Worm (Caenorhabditis elegans) whole organism, L1 larva: ENCODE data around the gene Y82E9BL.5.

Experiments used
- C04F5.9 ChIP-seq: sonication (generic microtip); optimal IDR thresholded peaks from 2 replicates; lab custom pipeline; 2016; ENCODE audit warnings: missing genetic modification characterization, missing compliant biosample characterization
- alr-1 ChIP-seq: fragments of 200-800 bp; sonication (Bioruptor generic); optimal IDR thresholded peaks from 2 replicates; lab custom pipeline; 2018; ENCODE audit warnings: borderline replicate concordance, mild to moderate bottlenecking, missing genetic modification characterization, missing compliant biosample characterization
- aly-2 ChIP-seq: fragments of 150-350 bp; optimal IDR thresholded peaks from 2 replicates; lab custom pipeline; 2014; ENCODE audit warnings: missing biosample characterization, missing genetic modification characterization
- ceh-63 ChIP-seq: fragments of 200-800 bp; sonication (Bioruptor generic); optimal IDR thresholded peaks from 2 replicates; lab custom pipeline; 2018; ENCODE audit warnings: mild to moderate bottlenecking, missing genetic modification characterization, missing compliant biosample characterization
- ceh-88 ChIP-seq: fragments of 200-800 bp; sonication (Bioruptor generic); IDR thresholded peaks from 2 replicates; pipeline ENCODE4 v1.3.6; 2022; ENCODE audit warnings: missing genetic modification characterization, missing compliant biosample characterization
- ceh-90 ChIP-seq: sonication (generic microtip); optimal IDR thresholded peaks from 2 replicates; lab custom pipeline; 2016; ENCODE audit warnings: missing genetic modification characterization, missing compliant biosample characterization
- dsc-1 ChIP-seq: sonication (generic microtip); optimal IDR thresholded peaks from 2 replicates; lab custom pipeline; 2016; ENCODE audit warnings: mild to moderate bottlenecking, missing genetic modification characterization, missing compliant biosample characterization
- efl-1 ChIP-seq, 4 experiments: fragments of 150-350 bp; optimal IDR thresholded peaks in 3 of 4; peaks in 1 of 4; 1 replicate in 1 of 4; 2 replicates in 3 of 4; lab custom pipeline; 2014; ENCODE audit warnings: missing biosample characterization in 2 of 4, missing genetic modification characterization in 2 of 4, missing genetic modification reagents in 2 of 4
- egl-13 ChIP-seq: sonication (generic microtip); optimal IDR thresholded peaks from 2 replicates; lab custom pipeline; 2016; ENCODE audit warnings: missing genotype, missing genetic modification reagents, missing genetic modification characterization, missing compliant biosample characterization
- elt-2 ChIP-seq: sonication (generic microtip); optimal IDR thresholded peaks from 2 replicates; lab custom pipeline; 2016; ENCODE audit warnings: missing genetic modification characterization, mild to moderate bottlenecking, inconsistent platforms, missing compliant biosample characterization, missing genetic modification reagents
- ets-5 ChIP-seq: fragments of 200-800 bp; sonication (Bioruptor generic); IDR thresholded peaks from 2 replicates; pipeline ENCODE4 v1.3.6; 2022; ENCODE audit warnings: missing genetic modification characterization, missing compliant biosample characterization
- grh-1 ChIP-seq: fragments of 200-800 bp; sonication (Bioruptor generic); IDR thresholded peaks from 2 replicates; pipeline ENCODE4 v1.3.6; 2022; ENCODE audit warnings: missing genetic modification reagents, missing genetic modification characterization, missing compliant biosample characterization
- isw-1 ChIP-seq: fragments of 200-800 bp; sonication (Bioruptor generic); IDR thresholded peaks from 2 replicates; pipeline ENCODE4 v1.3.6; 2022; ENCODE audit warnings: missing genetic modification characterization, missing compliant biosample characterization
- jun-1 ChIP-seq: fragments of 150-350 bp; optimal IDR thresholded peaks from 2 replicates; lab custom pipeline; 2014; ENCODE audit warnings: missing biosample characterization, missing genetic modification reagents, missing genetic modification characterization
- lsy-2 ChIP-seq, 2 experiments: fragments of 150-350 bp; optimal IDR thresholded peaks; 2 replicates each; lab custom pipeline; 2014; ENCODE audit warnings: missing biosample characterization in 2 of 2, missing genetic modification characterization in 2 of 2
- mab-9 ChIP-seq: fragments of 200-800 bp; sonication (Bioruptor generic); IDR thresholded peaks from 2 replicates; pipeline ENCODE4 v1.3.6; 2022; ENCODE audit warnings: missing genetic modification reagents, missing genetic modification characterization, missing compliant biosample characterization
- nhr-28 ChIP-seq: fragments of 150-350 bp; optimal IDR thresholded peaks from 2 replicates; lab custom pipeline; 2014; ENCODE audit warnings: missing biosample characterization, missing genetic modification characterization
- nhr-71 ChIP-seq: sonication (generic microtip); optimal IDR thresholded peaks from 2 replicates; lab custom pipeline; 2016; ENCODE audit warnings: mild to moderate bottlenecking, missing genetic modification characterization, moderate library complexity, missing compliant biosample characterization
- nhr-90 ChIP-seq: sonication (generic microtip); optimal IDR thresholded peaks from 2 replicates; lab custom pipeline; 2016; ENCODE audit warnings: mild to moderate bottlenecking, missing genetic modification characterization, missing compliant biosample characterization; ENCODE audit not compliant: poor library complexity
- pax-3 ChIP-seq: fragments of 200-800 bp; sonication (Bioruptor generic); optimal IDR thresholded peaks from 2 replicates; lab custom pipeline; 2018; ENCODE audit warnings: mild to moderate bottlenecking, missing genetic modification characterization, moderate library complexity, missing compliant biosample characterization
- pqm-1 ChIP-seq: sonication (generic microtip); optimal IDR thresholded peaks from 3 replicates; lab custom pipeline; 2017; ENCODE audit warnings: missing biosample characterization, missing genetic modification characterization
- snpc-4 ChIP-seq: fragments of 150-350 bp; optimal IDR thresholded peaks from 2 replicates; lab custom pipeline; 2014; ENCODE audit warnings: missing biosample characterization, missing genetic modification characterization
- snu-23 ChIP-seq: sonication (generic microtip); optimal IDR thresholded peaks from 2 replicates; lab custom pipeline; 2016; ENCODE audit warnings: missing genetic modification characterization, missing compliant biosample characterization
- sptf-1 ChIP-seq: fragments of 150-350 bp; optimal IDR thresholded peaks from 2 replicates; lab custom pipeline; 2014; ENCODE audit warnings: missing biosample characterization, missing genetic modification characterization
- swsn-7 ChIP-seq: sonication (generic microtip); optimal IDR thresholded peaks from 2 replicates; lab custom pipeline; 2016; ENCODE audit warnings: missing genetic modification characterization, missing compliant biosample characterization
- tlp-1 ChIP-seq: fragments of 150-350 bp; optimal IDR thresholded peaks from 2 replicates; lab custom pipeline; 2014; ENCODE audit warnings: missing biosample characterization, missing genetic modification characterization
- unc-98 ChIP-seq: fragments of 200-800 bp; sonication (Bioruptor generic); IDR thresholded peaks from 2 replicates; pipeline ENCODE4 v1.3.6; 2022; ENCODE audit warnings: missing genetic modification characterization, missing compliant biosample characterization
- vab-15 ChIP-seq: sonication (generic microtip); optimal IDR thresholded peaks from 2 replicates; lab custom pipeline; 2017; ENCODE audit warnings: missing genotype, mild to moderate bottlenecking, missing genetic modification characterization, missing compliant biosample characterization
- zag-1 ChIP-seq: fragments of 150-350 bp; optimal IDR thresholded peaks from 2 replicates; lab custom pipeline; 2014; ENCODE audit warnings: missing biosample characterization, missing genetic modification characterization

Y82E9BL.5 gene

DNA sequence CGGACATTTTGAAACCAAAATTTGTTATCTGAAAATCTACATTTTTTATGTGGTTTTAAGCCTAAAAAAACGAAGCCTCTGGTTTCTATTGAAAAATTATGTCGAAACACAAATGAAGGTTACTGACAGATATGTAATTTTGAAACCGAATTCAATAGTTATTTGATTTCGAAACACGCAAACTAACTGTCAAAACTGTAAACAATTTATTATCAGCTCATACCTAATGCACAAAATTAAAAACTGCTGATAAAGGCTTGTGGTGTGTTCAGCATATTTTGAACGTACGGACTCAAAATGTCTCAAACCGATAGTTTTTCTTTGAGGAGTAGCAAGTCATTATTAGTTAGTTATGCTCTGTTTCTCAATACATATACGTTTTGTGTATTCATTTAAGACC lies 5.0 kb downstream of the Y82E9BL.5 start, which contains the start of gene fbxa-26:
TSS of gene fbxa-26 (minus strand) at position 35 of the 400 bp plus-strand sequence.
- no peak for TF ChIP-seq snu-23 (GFP tag; lab: Kevin White, UChicago)
- no peak for TF ChIP-seq nhr-71 (tag; lab: Kevin White, UChicago)
- TF ChIP-seq ceh-90 = no peak
- no peak for TF ChIP-seq dsc-1 (tag; lab: Kevin White, UChicago)
- TF ChIP-seq swsn-7 (tag; lab: Kevin White, UChicago) = no peak
- TF ChIP-seq elt-2 = no peak
- no peak for TF ChIP-seq vab-15 (tag; lab: Kevin White, UChicago)
- TF ChIP-seq nhr-90 = no peak
- no peak for TF ChIP-seq ceh-63 (GFP tag; lab: Kevin White, UChicago)
- no peak for TF ChIP-seq C04F5.9 (tag; lab: Kevin White, UChicago)
- no peak for TF ChIP-seq pax-3 (tag; lab: Kevin White, UChicago)
- TF ChIP-seq tlp-1 (tag; lab: Kevin White, UChicago) = no peak
- no peak for TF ChIP-seq snpc-4 (tag; lab: Kevin White, UChicago)
- no peak for TF ChIP-seq jun-1
- TF ChIP-seq isw-1 (GFP tag; lab: Robert Waterston, UW) = no peak
- no peak for TF ChIP-seq unc-98 (GFP tag; lab: Robert Waterston, UW)
- no peak for TF ChIP-seq egl-13 (tag; lab: Kevin White, UChicago)
- TF ChIP-seq sptf-1 = no peak

DNA sequence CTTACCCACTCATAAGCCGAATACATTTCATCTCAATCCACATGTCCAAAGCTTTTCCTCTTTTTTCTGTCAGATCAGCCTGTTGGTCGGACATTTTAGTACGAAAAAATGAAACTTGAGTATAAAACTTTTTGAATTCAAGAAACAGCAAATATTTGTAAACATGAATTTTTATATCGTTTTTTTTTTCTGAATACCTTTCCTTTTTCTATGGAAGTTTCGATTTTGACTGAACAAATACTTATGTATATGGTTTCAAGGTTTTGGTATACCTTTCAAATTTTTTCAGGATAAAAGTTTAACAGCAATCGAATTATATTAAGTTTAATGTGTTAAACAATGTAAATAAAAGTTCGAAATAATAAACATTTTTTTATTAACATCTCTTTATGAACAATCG lies 7.2 kb downstream of the Y82E9BL.5 start, which contains the start of gene fbxa-5:
TSS of gene fbxa-5 (minus strand) at position 101 of the 400 bp plus-strand sequence.
- no peak for TF ChIP-seq pax-3 (tag; lab: Kevin White, UChicago)

DNA sequence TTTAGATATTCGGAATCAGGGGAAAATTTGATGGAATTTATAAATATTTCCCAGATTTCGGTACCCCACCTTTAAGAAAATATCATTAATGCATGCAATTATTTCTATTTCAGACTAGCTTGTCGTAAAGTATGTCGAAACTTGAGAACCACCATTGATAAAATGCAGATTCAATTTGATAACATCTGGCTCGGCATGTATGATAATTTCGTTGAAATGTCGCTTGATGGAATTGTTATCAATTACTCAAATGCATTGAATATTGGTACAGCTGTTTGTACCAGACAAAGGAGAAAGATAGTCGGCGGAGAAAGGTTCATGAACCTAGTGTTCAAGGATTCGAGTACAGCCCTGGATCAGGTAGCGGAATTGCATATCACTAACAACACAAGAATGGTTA lies 15.5 kb downstream of the Y82E9BL.5 start, which contains the start of gene Y82E9BL.19:
TSS of gene Y82E9BL.19 (plus strand) at position 123 of the 400 bp plus-strand sequence.
- TF ChIP-seq nhr-28 (tag; lab: Kevin White, UChicago) (no peak), elt-2 (peak; percentile 23)

DNA sequence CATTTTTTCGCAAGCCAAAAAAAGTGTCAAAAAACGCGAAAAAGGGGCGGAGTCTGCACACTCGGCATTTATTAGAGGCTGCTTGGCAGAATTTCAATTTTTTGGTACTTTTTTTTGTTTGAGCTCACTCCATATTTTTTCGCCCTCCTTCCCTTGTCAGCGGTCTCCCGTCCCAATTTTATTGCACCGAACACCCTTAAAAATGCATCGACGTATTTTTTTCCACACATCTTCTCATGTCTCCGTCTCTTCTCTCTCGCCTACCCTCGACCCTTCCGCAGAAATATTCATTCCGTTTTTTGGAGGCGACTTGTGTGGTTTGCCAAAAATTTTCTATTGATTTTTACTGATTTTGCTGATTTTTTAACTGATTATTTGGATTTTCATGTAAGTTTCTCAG lies 20.9 kb downstream of the Y82E9BL.5 start, which contains the start of gene Y82E9BL.18:
TSS of gene Y82E9BL.18 (plus strand) at position 301 of the 400 bp plus-strand sequence.
- TF ChIP-seq alr-1 (no peak), ets-5 (no peak), ceh-63 (GFP tag; lab: Kevin White, UChicago) (no peak), ceh-90 (no peak)
- TF ChIP-seq, all 84 proteins: peak for 0

DNA sequence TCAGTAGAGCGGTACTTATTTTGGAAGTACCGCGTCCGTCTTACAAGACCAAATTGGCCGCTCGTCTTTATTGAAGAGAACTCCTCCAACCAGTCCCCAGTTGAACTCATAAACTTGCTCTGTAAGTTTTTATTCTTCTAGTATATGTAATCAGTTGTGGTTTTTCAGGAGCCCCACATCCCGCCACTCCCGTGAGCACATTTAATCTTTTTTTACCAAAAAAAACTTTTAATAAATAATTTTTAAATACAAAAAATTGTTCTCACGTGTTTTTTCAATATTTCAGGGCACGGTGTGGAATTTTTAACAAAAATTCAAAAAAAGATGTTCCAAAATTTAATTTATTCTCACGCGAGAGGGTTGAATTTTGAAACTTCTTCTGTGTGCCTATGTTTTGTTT lies 22.9 kb downstream of the Y82E9BL.5 start, which contains the start of gene fbxa-14:
TSS of gene fbxa-14 (minus strand) at position 101 of the 400 bp plus-strand sequence.
- TF ChIP-seq pax-3 (tag; lab: Kevin White, UChicago) (no peak), aly-2 (tag; lab: Kevin White, UChicago) (no peak), unc-98 (GFP tag; lab: Robert Waterston, UW) (no peak), efl-1 (optimal IDR thresholded peaks at IDR 0.05; lab: Kevin White, UChicago) (no peak), efl-1 (GFP tag; optimal IDR thresholded peaks at IDR 0.05 in 1 of 2; lab: Kevin White, UChicago) (no peak)

DNA sequence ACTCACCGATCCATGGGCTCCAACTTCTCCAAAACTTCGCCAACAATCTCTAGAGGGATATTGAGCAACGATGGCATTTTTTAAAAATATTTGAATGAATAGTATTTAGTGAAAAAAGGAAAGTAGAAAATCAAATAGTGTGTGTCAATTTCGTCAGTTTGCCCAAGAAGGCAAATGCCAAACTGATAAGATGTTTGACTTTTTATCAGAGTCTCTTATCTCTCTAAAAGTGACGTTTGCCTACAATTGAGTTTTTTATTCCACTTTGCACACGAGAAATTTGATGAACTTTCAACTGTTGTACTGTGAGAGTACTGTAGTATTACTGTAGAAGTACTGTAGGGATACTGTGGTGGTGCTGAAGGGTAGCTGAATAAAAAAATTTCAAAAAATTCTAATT lies 23.9 kb downstream of the Y82E9BL.5 start:
- TF ChIP-seq lsy-2 (tag; optimal IDR thresholded peaks at IDR 0.05; lab: Kevin White, UChicago) (peak in 1 of 2 experiments; percentile 20), dsc-1 (tag; lab: Kevin White, UChicago) (no peak), pax-3 (tag; lab: Kevin White, UChicago) (peak; percentile 16), elt-2 (peak; percentile 92), mab-9 (GFP tag; lab: Robert Waterston, UW) (no peak), tlp-1 (tag; lab: Kevin White, UChicago) (no peak), vab-15 (tag; lab: Kevin White, UChicago) (no peak), ceh-88 (GFP tag; lab: Robert Waterston, UW) (no peak), swsn-7 (tag; lab: Kevin White, UChicago) (no peak), zag-1 (tag; lab: Kevin White, UChicago) (no peak), egl-13 (tag; lab: Kevin White, UChicago) (no peak), grh-1 (GFP tag; lab: Robert Waterston, UW) (no peak), efl-1 (optimal IDR thresholded peaks at IDR 0.05; lab: Kevin White, UChicago) (no peak), efl-1 (GFP tag; optimal IDR thresholded peaks at IDR 0.05 in 1 of 2; lab: Kevin White, UChicago) (no peak), pqm-1 (tag; lab: Kevin White, UChicago) (peak; percentile 89)
